Worm (Caenorhabditis elegans) whole organism, L1 larva: ENCODE results near the gene C33D9.8.

Experiments used
- mdl-1 ChIP-seq, 2 experiments: fragments of 150-350 bp; optimal IDR thresholded peaks; 2 replicates each; lab custom pipeline; 2014 to 2017; ENCODE audit warnings: missing biosample characterization in 2 of 2, missing genetic modification characterization in 2 of 2, inconsistent platforms in 1 of 2
- mep-1 ChIP-seq: fragments of 150-350 bp; optimal IDR thresholded peaks from 2 replicates; lab custom pipeline; 2014; ENCODE audit warnings: missing biosample characterization, missing genetic modification characterization
- nhr-84 ChIP-seq: sonication (generic microtip); optimal IDR thresholded peaks from 2 replicates; lab custom pipeline; 2017; ENCODE audit warnings: missing biosample characterization, missing genetic modification characterization
- nhr-90 ChIP-seq: sonication (generic microtip); optimal IDR thresholded peaks from 2 replicates; lab custom pipeline; 2016; ENCODE audit warnings: mild to moderate bottlenecking, missing genetic modification characterization, missing compliant biosample characterization; ENCODE audit not compliant: poor library complexity
- rnt-1 ChIP-seq: sonication (generic microtip); optimal IDR thresholded peaks from 2 replicates; lab custom pipeline; 2016; ENCODE audit warnings: mild to moderate bottlenecking, missing genetic modification characterization, moderate library complexity, missing compliant biosample characterization
- tbx-2 ChIP-seq: sonication (generic microtip); optimal IDR thresholded peaks from 2 replicates; lab custom pipeline; 2016; ENCODE audit warnings: missing genetic modification characterization, missing compliant biosample characterization
- zag-1 ChIP-seq: fragments of 150-350 bp; optimal IDR thresholded peaks from 2 replicates; lab custom pipeline; 2014; ENCODE audit warnings: missing biosample characterization, missing genetic modification characterization
- ztf-11 ChIP-seq, 2 experiments: sonication (generic microtip); optimal IDR thresholded peaks; 2 replicates each; lab custom pipeline; 2016 to 2017; ENCODE audit warnings: missing genetic modification characterization in 2 of 2, missing biosample characterization in 1 of 2, missing compliant biosample characterization in 1 of 2

ce11 chrIV:8754146-8754545, 32.4 kb downstream of the C33D9.8 start:
- TF ChIP-seq nhr-84 (tag; lab: Kevin White, UChicago) (no peak), zag-1 (no peak), mep-1 (tag; lab: Kevin White, UChicago) (no peak), mdl-1 (tag; optimal IDR thresholded peaks at IDR 0.05; lab: Kevin White, UChicago) (no peak), tbx-2 (tag; lab: Kevin White, UChicago) (no peak), rnt-1 (no peak), nhr-90 (no peak), ztf-11 (tag; optimal IDR thresholded peaks at IDR 0.05; lab: Kevin White, UChicago) (no peak)
